Fruit fly (Drosophila melanogaster) whole organism, adult: Measurements from ENCODE around the gene CG11151.

Experiments
- CG11617 ChIP-seq: fragments of 200-800 bp; sonication (Bioruptor generic); optimal IDR thresholded peaks from 2 replicates; lab custom pipeline; 2017; ENCODE audit warnings: mild to moderate bottlenecking, missing biosample characterization, missing genetic modification reagents, missing genetic modification characterization
- CG12768 ChIP-seq: fragments of 200-800 bp; sonication (Bioruptor generic); optimal IDR thresholded peaks from 2 replicates; lab custom pipeline; 2017; ENCODE audit warnings: missing biosample characterization, missing genetic modification characterization, mild to moderate bottlenecking, moderate library complexity, missing genetic modification reagents
- CG14711 ChIP-seq: fragments of 200-800 bp; sonication (Bioruptor generic); optimal IDR thresholded peaks from 2 replicates; lab custom pipeline; 2018; ENCODE audit warnings: missing biosample characterization, mild to moderate bottlenecking, missing genetic modification characterization, moderate library complexity
- CG1620 ChIP-seq: fragments of 200-800 bp; sonication (Bioruptor generic); optimal IDR thresholded peaks from 2 replicates; lab custom pipeline; 2016; ENCODE audit warnings: missing biosample characterization, missing genetic modification characterization
- CG33017 ChIP-seq: fragments of 200-800 bp; sonication (Bioruptor generic); optimal IDR thresholded peaks from 2 replicates; lab custom pipeline; 2018; ENCODE audit warnings: missing biosample characterization, mild to moderate bottlenecking, missing genetic modification characterization, moderate library complexity
- CG7045 ChIP-seq: fragments of 200-800 bp; sonication (Bioruptor generic); optimal IDR thresholded peaks from 2 replicates; lab custom pipeline; 2017; ENCODE audit warnings: missing biosample characterization, mild to moderate bottlenecking, missing genetic modification characterization
- bab1 ChIP-seq: fragments of 200-800 bp; sonication (Bioruptor generic); optimal IDR thresholded peaks from 3 replicates; lab custom pipeline; 2019; ENCODE audit warnings: missing biosample characterization, mild to moderate bottlenecking, missing genetic modification characterization, moderate library complexity
- kay ChIP-seq: fragments of 200-800 bp; sonication (Bioruptor generic); peaks from one replicate; lab custom pipeline; 2016; ENCODE audit warnings: missing biosample characterization, missing genetic modification characterization, borderline replicate concordance
- pad ChIP-seq: fragments of 200-800 bp; sonication (Bioruptor generic); optimal IDR thresholded peaks from 3 replicates; lab custom pipeline; 2017; ENCODE audit warnings: missing biosample characterization, missing genetic modification characterization, mild to moderate bottlenecking, moderate library complexity, missing genetic modification reagents
- tj ChIP-seq: fragments of 200-800 bp; sonication (Bioruptor generic); optimal IDR thresholded peaks from 3 replicates; lab custom pipeline; 2017; ENCODE audit warnings: missing biosample characterization, mild to moderate bottlenecking, missing genetic modification characterization, moderate library complexity

dm6 chrX:13747052-13747451, 7.5 kb downstream of the CG11151 start:
- no peak for TF ChIP-seq CG14711 (tag; lab: Kevin White, UChicago)
- TF ChIP-seq tj (GFP tag; lab: Kevin White, UChicago): peak; percentile 20
- TF ChIP-seq kay: no peak
- TF ChIP-seq pad: no peak
- no peak for TF ChIP-seq CG1620 (GFP tag; lab: Kevin White, UChicago)
- TF ChIP-seq CG12768 (GFP tag; lab: Kevin White, UChicago): no peak
- TF ChIP-seq CG11617 (GFP tag; lab: Kevin White, UChicago): no peak
- TF ChIP-seq CG33017 (tag; lab: Kevin White, UChicago): no peak
- TF ChIP-seq bab1: no peak
- no peak for TF ChIP-seq CG7045 (GFP tag; lab: Kevin White, UChicago)
